Worm (Caenorhabditis elegans) whole organism, L1 larva: Measurements from ENCODE around the gene F15D4.6.
A peak's percentile ranks its signal among the peaks of the same experiment; 100 is the strongest.

Experiments
- C04F5.9 ChIP-seq: sonication (generic microtip); optimal IDR thresholded peaks from 2 replicates; lab custom pipeline; 2016; ENCODE audit warnings: missing genetic modification characterization, missing compliant biosample characterization
- F16B12.6 ChIP-seq: fragments of 150-350 bp; optimal IDR thresholded peaks from 2 replicates; lab custom pipeline; 2014; ENCODE audit warnings: missing biosample characterization, missing genetic modification characterization
- ceh-90 ChIP-seq: sonication (generic microtip); optimal IDR thresholded peaks from 2 replicates; lab custom pipeline; 2016; ENCODE audit warnings: missing genetic modification characterization, missing compliant biosample characterization
- efl-1 ChIP-seq, 4 experiments: fragments of 150-350 bp; optimal IDR thresholded peaks in 3 of 4; peaks in 1 of 4; 1 replicate in 1 of 4; 2 replicates in 3 of 4; lab custom pipeline; 2014; ENCODE audit warnings: missing biosample characterization in 2 of 4, missing genetic modification characterization in 2 of 4, missing genetic modification reagents in 2 of 4
- efl-3 ChIP-seq: fragments of 200-800 bp; sonication (Bioruptor generic); optimal IDR thresholded peaks from 2 replicates; lab custom pipeline; 2018; ENCODE audit warnings: mild to moderate bottlenecking, missing genetic modification characterization, missing compliant biosample characterization
- egl-27 ChIP-seq, 2 experiments: fragments of 150-350 bp in 1 of 2; sonication (generic microtip); optimal IDR thresholded peaks; 3 replicates each; lab custom pipeline; 2017 to 2018; ENCODE audit warnings: missing biosample characterization in 2 of 2, missing genetic modification characterization in 2 of 2, missing genetic modification reagents in 2 of 2
- elt-2 ChIP-seq: sonication (generic microtip); optimal IDR thresholded peaks from 2 replicates; lab custom pipeline; 2016; ENCODE audit warnings: missing genetic modification characterization, mild to moderate bottlenecking, inconsistent platforms, missing compliant biosample characterization, missing genetic modification reagents
- fkh-4 ChIP-seq: sonication (generic microtip); optimal IDR thresholded peaks from 2 replicates; lab custom pipeline; 2016; ENCODE audit warnings: missing compliant biosample characterization, missing genetic modification characterization, borderline replicate concordance
- grh-1 ChIP-seq: fragments of 200-800 bp; sonication (Bioruptor generic); IDR thresholded peaks from 2 replicates; pipeline ENCODE4 v1.3.6; 2022; ENCODE audit warnings: missing genetic modification reagents, missing genetic modification characterization, missing compliant biosample characterization
- hpl-2 ChIP-seq: fragments of 150-350 bp; optimal IDR thresholded peaks from 2 replicates; lab custom pipeline; 2014; ENCODE audit warnings: missing biosample characterization, missing genetic modification reagents, missing genetic modification characterization
- irx-1 ChIP-seq: sonication (generic microtip); optimal IDR thresholded peaks from 2 replicates; lab custom pipeline; 2016; ENCODE audit warnings: missing genetic modification characterization, missing compliant biosample characterization
- jun-1 ChIP-seq: fragments of 150-350 bp; optimal IDR thresholded peaks from 2 replicates; lab custom pipeline; 2014; ENCODE audit warnings: missing biosample characterization, missing genetic modification reagents, missing genetic modification characterization
- lin-35 ChIP-seq, 2 experiments: fragments of 150-350 bp; optimal IDR thresholded peaks; 2 replicates each; lab custom pipeline; 2014; ENCODE audit warnings: missing biosample characterization in 2 of 2, missing genetic modification characterization in 2 of 2, missing genetic modification reagents in 2 of 2
- lsy-2 ChIP-seq, 2 experiments: fragments of 150-350 bp; optimal IDR thresholded peaks; 2 replicates each; lab custom pipeline; 2014; ENCODE audit warnings: missing biosample characterization in 2 of 2, missing genetic modification characterization in 2 of 2
- mab-9 ChIP-seq: fragments of 200-800 bp; sonication (Bioruptor generic); IDR thresholded peaks from 2 replicates; pipeline ENCODE4 v1.3.6; 2022; ENCODE audit warnings: missing genetic modification reagents, missing genetic modification characterization, missing compliant biosample characterization
- mdl-1 ChIP-seq, 2 experiments: fragments of 150-350 bp; optimal IDR thresholded peaks; 2 replicates each; lab custom pipeline; 2014 to 2017; ENCODE audit warnings: missing biosample characterization in 2 of 2, missing genetic modification characterization in 2 of 2, inconsistent platforms in 1 of 2
- mep-1 ChIP-seq: fragments of 150-350 bp; optimal IDR thresholded peaks from 2 replicates; lab custom pipeline; 2014; ENCODE audit warnings: missing biosample characterization, missing genetic modification characterization
- nhr-20 ChIP-seq: sonication (generic microtip); optimal IDR thresholded peaks from 2 replicates; lab custom pipeline; 2016; ENCODE audit warnings: mild to moderate bottlenecking, missing genetic modification characterization, missing compliant biosample characterization
- nhr-71 ChIP-seq: sonication (generic microtip); optimal IDR thresholded peaks from 2 replicates; lab custom pipeline; 2016; ENCODE audit warnings: mild to moderate bottlenecking, missing genetic modification characterization, moderate library complexity, missing compliant biosample characterization
- nhr-77 ChIP-seq: fragments of 150-350 bp; optimal IDR thresholded peaks from 2 replicates; lab custom pipeline; 2014; ENCODE audit warnings: missing biosample characterization, missing genetic modification characterization
- nhr-84 ChIP-seq: sonication (generic microtip); optimal IDR thresholded peaks from 2 replicates; lab custom pipeline; 2017; ENCODE audit warnings: missing biosample characterization, missing genetic modification characterization
- nhr-90 ChIP-seq: sonication (generic microtip); optimal IDR thresholded peaks from 2 replicates; lab custom pipeline; 2016; ENCODE audit warnings: mild to moderate bottlenecking, missing genetic modification characterization, missing compliant biosample characterization; ENCODE audit not compliant: poor library complexity
- pax-3 ChIP-seq: fragments of 200-800 bp; sonication (Bioruptor generic); optimal IDR thresholded peaks from 2 replicates; lab custom pipeline; 2018; ENCODE audit warnings: mild to moderate bottlenecking, missing genetic modification characterization, moderate library complexity, missing compliant biosample characterization
- pqm-1 ChIP-seq: sonication (generic microtip); optimal IDR thresholded peaks from 3 replicates; lab custom pipeline; 2017; ENCODE audit warnings: missing biosample characterization, missing genetic modification characterization
- snpc-4 ChIP-seq: fragments of 150-350 bp; optimal IDR thresholded peaks from 2 replicates; lab custom pipeline; 2014; ENCODE audit warnings: missing biosample characterization, missing genetic modification characterization
- sox-4 ChIP-seq: sonication (generic microtip); optimal IDR thresholded peaks from 2 replicates; lab custom pipeline; 2016; ENCODE audit warnings: missing genetic modification characterization, missing compliant biosample characterization
- tlp-1 ChIP-seq: fragments of 150-350 bp; optimal IDR thresholded peaks from 2 replicates; lab custom pipeline; 2014; ENCODE audit warnings: missing biosample characterization, missing genetic modification characterization
- unc-30 ChIP-seq: sonication (generic microtip); optimal IDR thresholded peaks from 2 replicates; lab custom pipeline; 2017; ENCODE audit warnings: missing biosample characterization, missing genetic modification characterization
- unc-86 ChIP-seq: sonication (generic microtip); optimal IDR thresholded peaks from 2 replicates; lab custom pipeline; 2016; ENCODE audit warnings: missing genetic modification characterization, missing compliant biosample characterization
- zip-4 ChIP-seq: fragments of 200-800 bp; sonication (Bioruptor generic); optimal IDR thresholded peaks from 2 replicates; lab custom pipeline; 2018; ENCODE audit warnings: mild to moderate bottlenecking, missing genetic modification characterization, moderate library complexity, missing compliant biosample characterization

Gene F15D4.6

ce11 chrII:13297935-13298334, 48.9 kb downstream of the F15D4.6 start:
- no peak for TF ChIP-seq unc-30 (tag; lab: Kevin White, UChicago)
- peak; percentile 36 for TF ChIP-seq snpc-4 (tag; lab: Kevin White, UChicago)
- TF ChIP-seq, all 84 proteins: peak for 1

- TF ChIP-seq C04F5.9 (tag; lab: Kevin White, UChicago) = no peak
- peak; percentile 99 for TF ChIP-seq elt-2
- TF ChIP-seq efl-1 (optimal IDR thresholded peaks at IDR 0.05; lab: Kevin White, UChicago) = no peak
- TF ChIP-seq efl-1 (GFP tag; optimal IDR thresholded peaks at IDR 0.05 in 1 of 2; lab: Kevin White, UChicago) = no peak
- TF ChIP-seq snpc-4 (tag; lab: Kevin White, UChicago) = peak; percentile 33
- no peak for TF ChIP-seq F16B12.6
- TF ChIP-seq mdl-1 (tag; optimal IDR thresholded peaks at IDR 0.05; lab: Kevin White, UChicago) = peak in 1 of 2 experiments; percentile 46
- peak in 1 of 2 experiments; percentile 52 for TF ChIP-seq lin-35 (GFP tag; optimal IDR thresholded peaks at IDR 0.05; lab: Kevin White, UChicago)
- peak; percentile 23 for TF ChIP-seq pqm-1 (tag; lab: Kevin White, UChicago)
- peak; percentile 33 for TF ChIP-seq nhr-71 (tag; lab: Kevin White, UChicago)
- TF ChIP-seq lsy-2 (tag; optimal IDR thresholded peaks at IDR 0.05; lab: Kevin White, UChicago) = peak in 1 of 2 experiments; percentile 21
- peak; percentile 62 for TF ChIP-seq nhr-90 (tag; lab: Kevin White, UChicago)
- TF ChIP-seq nhr-20 (tag; lab: Kevin White, UChicago) = peak; percentile 14
- peak; percentile 18 for TF ChIP-seq tlp-1 (tag; lab: Kevin White, UChicago)
- no peak for TF ChIP-seq mab-9 (GFP tag; lab: Robert Waterston, UW)
Measured at ce11 chrII:13298534-13298933, 49.5 kb downstream of the F15D4.6 start.

ce11 chrII:13299166-13299805, 50.3 kb downstream of the F15D4.6 start:
- TF ChIP-seq F16B12.6 (no peak), grh-1 (GFP tag; lab: Robert Waterston, UW) (no peak), nhr-84 (tag; lab: Kevin White, UChicago) (no peak), unc-86 (tag; lab: Kevin White, UChicago) (no peak), mdl-1 (tag; optimal IDR thresholded peaks at IDR 0.05; lab: Kevin White, UChicago) (peak in 1 of 2 experiments; percentile 46), ceh-90 (no peak), nhr-77 (tag; lab: Kevin White, UChicago) (no peak), jun-1 (tag; lab: Kevin White, UChicago) (peak; percentile 25), zip-4 (GFP tag; lab: Kevin White, UChicago) (no peak), pax-3 (tag; lab: Kevin White, UChicago) (peak; percentile 27), fkh-4 (tag; lab: Kevin White, UChicago) (no peak), irx-1 (no peak), elt-2 (peak; percentile 89), lin-35 (GFP tag; optimal IDR thresholded peaks at IDR 0.05; lab: Kevin White, UChicago) (peak in 1 of 2 experiments; percentile 22), hpl-2 (GFP tag; lab: Kevin White, UChicago) (no peak), pqm-1 (tag; lab: Kevin White, UChicago) (peak; percentile 17), mep-1 (tag; lab: Kevin White, UChicago) (no peak), efl-1 (optimal IDR thresholded peaks at IDR 0.05; lab: Kevin White, UChicago) (no peak), efl-1 (GFP tag; optimal IDR thresholded peaks at IDR 0.05 in 1 of 2; lab: Kevin White, UChicago) (peak in 1 of 2 experiments; percentile 70), efl-3 (GFP tag; lab: Kevin White, UChicago) (no peak), nhr-71 (tag; lab: Kevin White, UChicago) (peak; percentile 16), egl-27 (tag; optimal IDR thresholded peaks at IDR 0.05; lab: Kevin White, UChicago) (no peak), sox-4 (tag; lab: Kevin White, UChicago) (no peak)
